Worm (Caenorhabditis elegans): ENCODE results near the gene R02C2.1.

ce11 chrV:254591-254990 lies 16.6 kb upstream of the R02C2.1 start, which contains the start of gene str-121:
- TF ChIP-seq ets-7 (tag; optimal IDR thresholded peaks at IDR 0.05) (no peak), hnd-1 (tag; optimal IDR thresholded peaks at IDR 0.05) (no peak), hmbx-1 (tag; optimal IDR thresholded peaks at IDR 0.05) (no peak), hmg-4 (GFP tag; optimal IDR thresholded peaks at IDR 0.05) (no peak), ama-1 (optimal IDR thresholded peaks at IDR 0.05) (no peak), tra-4 (tag; optimal IDR thresholded peaks at IDR 0.05) (no peak)
